Worm (Caenorhabditis elegans): Measurements from ENCODE around the gene clc-20.
A peak's percentile ranks its signal among the peaks of the same experiment; 100 is the strongest.

The clc-20 gene

DNA sequence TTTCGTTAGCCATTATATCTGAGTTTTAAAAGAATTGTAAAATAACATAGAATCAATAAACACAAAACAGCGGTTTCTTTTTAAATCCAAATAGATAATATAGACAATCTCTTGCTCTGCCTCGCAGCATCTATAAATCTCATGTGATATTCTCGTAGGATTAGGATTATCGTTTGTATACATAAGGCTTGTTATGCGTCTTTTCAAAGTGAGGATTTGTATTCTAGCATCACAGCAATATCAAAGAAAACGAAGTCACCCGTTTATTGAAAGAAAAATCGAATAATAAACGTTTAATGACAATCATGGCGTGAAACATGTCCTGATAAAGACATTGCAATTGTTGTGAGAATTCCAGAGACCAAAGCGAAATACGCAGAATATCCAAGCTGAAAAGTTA is at the start of gene clc-20, which contains the start of gene T24C4.3:
Gene clc-20, plus strand, starts transcription at position 211 of the 400 bp plus-strand sequence.
Gene T24C4.3, minus strand, starts transcription at position 101 of the 400 bp plus-strand sequence.
- TF ChIP-seq med-1 (GFP tag; optimal IDR thresholded peaks at IDR 0.05; ENCODE audit: insufficient read depth): no peak
- TF ChIP-seq tab-1 (GFP tag; IDR thresholded peaks at IDR 0.05): no peak
- no peak for TF ChIP-seq klf-2 (GFP tag; conservative IDR thresholded peaks at IDR 0.05)
- no peak for TF ChIP-seq ref-1 (GFP tag; conservative IDR thresholded peaks at IDR 0.05)
- no peak for TF ChIP-seq cog-1 (tag; optimal IDR thresholded peaks at IDR 0.05)
- no peak for TF ChIP-seq ztf-29 (GFP tag; IDR thresholded peaks at IDR 0.05)
- TF ChIP-seq ztf-23 (GFP tag; IDR thresholded peaks at IDR 0.05): no peak
- TF ChIP-seq flt-1 (GFP tag; IDR thresholded peaks at IDR 0.05): no peak
- TF ChIP-seq T22C8.4 (GFP tag; IDR thresholded peaks at IDR 0.05): no peak

DNA sequence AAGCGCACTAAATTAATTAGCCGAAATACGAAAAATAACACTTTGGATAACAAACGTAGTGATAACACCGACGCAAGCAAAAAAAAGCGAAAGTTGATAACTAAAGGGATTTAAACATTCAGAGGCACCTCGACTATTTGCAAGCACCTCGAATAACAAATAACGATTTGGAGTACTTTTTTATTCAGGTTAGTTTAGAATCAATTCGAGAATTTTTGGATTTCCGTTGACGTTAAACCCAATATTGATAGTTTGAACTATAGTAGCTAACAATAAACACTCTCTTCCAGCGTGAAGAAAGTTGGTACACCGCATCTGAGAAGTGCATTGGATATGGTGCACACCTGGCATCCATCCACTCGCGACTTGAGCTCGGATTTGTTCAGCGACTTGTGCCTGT is 47.1 kb upstream of the clc-20 start:
- TF ChIP-seq cog-1 (tag; optimal IDR thresholded peaks at IDR 0.05) (no peak), klf-2 (GFP tag; conservative IDR thresholded peaks at IDR 0.05) (no peak), tab-1 (GFP tag; IDR thresholded peaks at IDR 0.05) (no peak), ref-1 (GFP tag; conservative IDR thresholded peaks at IDR 0.05) (no peak), ztf-23 (GFP tag; IDR thresholded peaks at IDR 0.05) (no peak), T22C8.4 (GFP tag; IDR thresholded peaks at IDR 0.05) (no peak)

DNA sequence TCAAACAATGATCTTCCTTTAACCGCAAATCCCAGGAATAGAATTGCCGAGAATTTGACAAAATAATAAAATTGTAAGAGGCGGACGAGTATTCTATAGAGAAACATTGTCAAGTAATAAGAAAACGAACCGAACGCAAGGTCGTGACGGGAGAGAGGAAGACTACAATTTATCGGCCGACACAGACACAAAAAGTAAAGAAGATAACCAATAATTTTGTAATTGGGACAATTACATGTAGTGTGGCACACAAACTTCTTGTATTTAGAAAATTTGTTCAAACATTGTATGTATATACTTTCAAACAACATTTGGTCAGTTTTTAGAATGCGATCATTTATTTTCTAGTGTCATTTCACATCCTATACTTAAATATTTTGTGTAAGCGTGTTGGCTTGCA is 40.4 kb upstream of the clc-20 start, which contains the start of gene ceeh-1:
Gene ceeh-1, minus strand, starts transcription at position 317 of the 400 bp plus-strand sequence.
- TF ChIP-seq ztf-29 (GFP tag; IDR thresholded peaks at IDR 0.05) (no peak), T22C8.4 (GFP tag; IDR thresholded peaks at IDR 0.05) (no peak), ztf-23 (GFP tag; IDR thresholded peaks at IDR 0.05) (no peak), tab-1 (GFP tag; IDR thresholded peaks at IDR 0.05) (no peak), ref-1 (GFP tag; conservative IDR thresholded peaks at IDR 0.05) (no peak), med-1 (GFP tag; optimal IDR thresholded peaks at IDR 0.05; ENCODE audit: insufficient read depth) (no peak), cog-1 (tag; optimal IDR thresholded peaks at IDR 0.05) (no peak), flt-1 (GFP tag; IDR thresholded peaks at IDR 0.05) (no peak), klf-2 (GFP tag; conservative IDR thresholded peaks at IDR 0.05) (no peak)

DNA sequence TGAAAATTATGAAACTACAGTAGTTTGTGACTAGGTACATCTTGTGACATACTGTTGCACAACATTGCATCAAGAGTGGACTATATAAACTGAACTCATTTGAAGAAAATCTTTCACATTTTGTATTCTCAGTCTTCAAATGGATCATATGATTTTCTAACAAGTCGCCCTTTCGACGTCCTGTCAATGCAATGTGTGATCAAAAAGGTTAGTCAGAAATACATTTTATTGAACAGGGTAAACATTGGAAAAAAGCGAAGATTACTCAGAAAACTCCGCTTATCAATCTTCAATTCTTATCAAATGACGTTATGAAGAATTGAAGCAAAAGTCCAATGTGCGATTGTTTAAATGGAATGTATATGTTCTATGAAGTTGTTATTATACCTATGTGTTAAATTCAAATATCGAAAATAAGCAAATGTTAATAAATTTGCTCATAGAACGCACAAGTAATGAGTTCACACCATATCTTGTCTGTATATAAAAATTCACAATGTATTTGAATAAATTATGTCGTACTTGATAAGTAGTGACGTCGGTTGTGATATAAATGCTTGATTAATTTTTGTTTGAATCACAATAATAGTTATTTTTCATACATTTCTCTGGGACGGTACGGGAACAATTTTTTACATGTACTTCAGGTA is 39.4 kb upstream of the clc-20 start, which contains the start of gene zip-2:
Gene zip-2, plus strand, starts transcription at position 128 of the 650 bp plus-strand sequence.
- TF ChIP-seq tab-1 (GFP tag; IDR thresholded peaks at IDR 0.05) (no peak), T22C8.4 (GFP tag; IDR thresholded peaks at IDR 0.05) (no peak), cog-1 (tag; optimal IDR thresholded peaks at IDR 0.05) (no peak), med-1 (GFP tag; optimal IDR thresholded peaks at IDR 0.05; ENCODE audit: insufficient read depth) (no peak), flt-1 (GFP tag; IDR thresholded peaks at IDR 0.05) (no peak), ref-1 (GFP tag; conservative IDR thresholded peaks at IDR 0.05) (no peak), ztf-23 (GFP tag; IDR thresholded peaks at IDR 0.05) (no peak), klf-2 (GFP tag; conservative IDR thresholded peaks at IDR 0.05) (no peak), ztf-29 (GFP tag; IDR thresholded peaks at IDR 0.05) (no peak)

DNA sequence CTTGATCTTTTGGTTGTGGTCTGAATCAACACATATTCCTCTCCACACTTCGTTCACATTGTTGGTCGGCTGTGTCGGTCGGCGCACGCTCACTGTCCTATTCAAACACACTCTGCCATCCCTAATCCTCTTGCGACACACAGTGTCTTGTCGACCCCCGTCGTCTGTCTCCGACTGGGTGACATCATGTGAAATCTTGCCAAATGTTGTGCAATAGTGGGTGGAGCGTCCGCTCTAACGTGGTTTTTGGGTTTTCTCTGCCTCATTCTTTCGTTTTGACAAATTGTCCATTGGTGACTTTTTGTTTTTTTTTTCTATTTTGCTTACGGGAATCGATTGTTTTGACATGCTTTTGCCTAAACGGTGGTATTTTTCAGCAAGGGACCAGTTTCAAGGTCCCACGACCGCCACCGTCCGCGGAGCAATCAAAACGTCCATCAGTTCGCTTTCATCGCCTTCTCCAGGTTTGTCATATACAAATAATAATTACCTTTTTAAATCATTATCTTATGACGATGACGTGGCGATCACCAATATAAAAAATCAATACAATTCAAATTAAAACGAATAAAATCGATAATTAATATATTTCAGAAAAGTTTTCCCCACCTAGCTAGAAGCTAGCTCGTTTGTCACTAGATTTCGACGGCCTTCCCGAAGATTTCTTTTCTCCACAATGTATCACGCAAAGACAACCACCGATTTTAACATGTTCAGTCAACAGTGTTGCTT is 38.5 kb upstream of the clc-20 start:
- TF ChIP-seq T22C8.4 (GFP tag; IDR thresholded peaks at IDR 0.05): peak; percentile 57; the same call in 1 of the 2 replicates
- TF ChIP-seq flt-1 (GFP tag; IDR thresholded peaks at IDR 0.05): peak; percentile 78
- TF ChIP-seq ztf-23 (GFP tag; IDR thresholded peaks at IDR 0.05): no peak
- peak; percentile 85 for TF ChIP-seq cog-1 (tag; optimal IDR thresholded peaks at IDR 0.05)

DNA sequence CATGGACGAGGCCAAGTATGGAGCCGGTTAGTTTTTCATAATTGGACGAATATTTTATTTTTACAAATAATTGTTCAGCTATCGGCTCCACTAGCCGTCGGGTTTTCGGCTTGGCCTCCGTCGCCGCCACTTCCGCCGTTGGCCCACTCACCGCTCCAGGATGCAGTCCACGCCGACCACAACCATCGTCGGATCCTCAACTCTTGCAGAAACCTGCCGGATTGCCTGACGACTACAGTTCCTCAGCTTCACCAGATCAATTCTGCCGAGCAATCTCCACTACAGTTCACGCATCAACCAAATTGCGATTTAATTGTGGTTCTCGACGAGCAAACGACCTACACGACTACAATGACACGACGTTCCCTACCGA is 38.0 kb upstream of the clc-20 start:
- peak; percentile 66; the same call in 1 of the 2 replicates for TF ChIP-seq flt-1 (GFP tag; IDR thresholded peaks at IDR 0.05)
- TF ChIP-seq med-1 (GFP tag; optimal IDR thresholded peaks at IDR 0.05; ENCODE audit: insufficient read depth): no peak
- TF ChIP-seq cog-1 (tag; optimal IDR thresholded peaks at IDR 0.05): no peak
- TF ChIP-seq tab-1 (GFP tag; IDR thresholded peaks at IDR 0.05): no peak
- peak; percentile 30; the same call in 1 of the 2 replicates for TF ChIP-seq ztf-29 (GFP tag; IDR thresholded peaks at IDR 0.05)
- no peak for TF ChIP-seq ref-1 (GFP tag; conservative IDR thresholded peaks at IDR 0.05)
- no peak for TF ChIP-seq ztf-23 (GFP tag; IDR thresholded peaks at IDR 0.05)
- no peak for TF ChIP-seq klf-2 (GFP tag; conservative IDR thresholded peaks at IDR 0.05)
- no peak for TF ChIP-seq T22C8.4 (GFP tag; IDR thresholded peaks at IDR 0.05)

DNA sequence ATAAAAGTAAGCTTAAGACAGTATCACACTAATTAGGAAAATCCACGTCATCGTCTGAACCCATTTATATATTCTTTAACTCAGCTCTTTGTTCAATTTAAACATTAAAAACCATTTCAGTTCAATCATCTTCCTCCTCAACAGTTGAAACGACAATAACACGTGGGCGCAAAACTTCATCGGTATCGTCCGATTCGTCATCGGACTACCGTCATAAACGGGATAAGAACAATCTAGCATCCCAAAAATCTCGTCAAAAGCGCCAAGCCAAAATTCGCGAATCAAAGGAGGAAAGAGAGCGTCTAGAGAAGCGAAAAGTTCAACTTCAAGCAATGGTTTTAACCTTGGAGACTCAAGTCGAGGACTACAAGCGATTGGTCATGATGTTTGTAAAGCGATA is 37.2 kb upstream of the clc-20 start:
- TF ChIP-seq ref-1 (GFP tag; conservative IDR thresholded peaks at IDR 0.05) (no peak), ztf-23 (GFP tag; IDR thresholded peaks at IDR 0.05) (no peak), med-1 (GFP tag; optimal IDR thresholded peaks at IDR 0.05; ENCODE audit: insufficient read depth) (no peak), tab-1 (GFP tag; IDR thresholded peaks at IDR 0.05) (no peak), cog-1 (tag; optimal IDR thresholded peaks at IDR 0.05) (no peak), T22C8.4 (GFP tag; IDR thresholded peaks at IDR 0.05) (no peak), flt-1 (GFP tag; IDR thresholded peaks at IDR 0.05) (no peak)

DNA sequence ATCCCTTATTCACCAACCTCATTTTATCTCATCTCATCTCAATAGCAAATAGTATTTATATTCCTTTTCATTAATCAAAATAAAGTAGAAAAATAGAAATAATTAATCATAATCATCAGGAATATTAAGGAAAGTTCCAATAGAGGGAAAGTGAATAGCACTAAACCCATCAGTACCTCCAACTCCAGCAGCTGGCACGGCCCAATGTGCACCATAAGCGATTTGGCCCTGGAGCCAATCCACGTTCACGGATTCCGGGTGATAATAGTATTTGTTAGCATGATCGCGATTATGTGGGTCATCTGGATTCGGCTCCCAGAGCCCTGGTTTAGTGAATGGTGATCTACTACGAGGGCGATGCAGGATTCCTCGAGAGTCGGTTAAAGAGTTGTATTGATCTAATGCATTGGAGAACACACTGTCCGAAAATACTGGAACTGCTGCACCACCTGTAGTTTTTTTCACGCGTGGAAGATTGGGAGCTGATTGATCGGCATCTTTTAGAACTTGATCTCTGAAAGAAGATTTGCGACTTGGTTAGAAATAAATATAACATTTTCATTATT is 36.6 kb upstream of the clc-20 start:
- TF ChIP-seq ztf-23 (GFP tag; IDR thresholded peaks at IDR 0.05) (peak; percentile 78; the same call in 1 of the 2 replicates), flt-1 (GFP tag; IDR thresholded peaks at IDR 0.05) (peak; percentile 93), klf-2 (GFP tag; conservative IDR thresholded peaks at IDR 0.05) (0 out of 2 replicates have a peak, but pooled peaks have one; percentile 9), cog-1 (tag; optimal IDR thresholded peaks at IDR 0.05) (no peak), med-1 (GFP tag; optimal IDR thresholded peaks at IDR 0.05; ENCODE audit: insufficient read depth) (no peak), T22C8.4 (GFP tag; IDR thresholded peaks at IDR 0.05) (peak; percentile 49; the same call in 1 of the 2 replicates), ztf-29 (GFP tag; IDR thresholded peaks at IDR 0.05) (peak; percentile 38; the same call in 1 of the 2 replicates), ref-1 (GFP tag; conservative IDR thresholded peaks at IDR 0.05) (no peak; the same call in 1 of the 2 replicates), tab-1 (GFP tag; IDR thresholded peaks at IDR 0.05) (peak; percentile 72; the same call in 1 of the 2 replicates)

DNA sequence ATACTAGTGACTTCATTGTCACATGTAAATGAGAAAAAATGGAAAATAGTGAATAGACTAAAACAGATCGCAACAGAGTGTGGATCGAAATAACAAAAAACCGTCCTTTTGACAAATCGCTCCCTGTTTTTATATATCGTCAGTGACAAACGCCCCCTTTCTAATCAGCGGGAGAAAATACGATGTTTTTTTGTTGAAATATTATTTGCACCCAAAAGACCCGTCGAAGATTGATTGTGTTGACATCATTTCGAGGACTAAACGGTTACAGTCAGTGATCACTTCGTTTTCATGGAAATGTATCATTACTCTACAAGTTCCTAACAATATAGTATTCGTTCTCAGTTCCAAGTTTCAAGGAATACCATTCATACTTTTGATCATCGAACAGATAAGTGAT is 32.9 kb upstream of the clc-20 start, which contains the start of gene dos-3:
Gene dos-3, minus strand, starts transcription at position 101 of the 400 bp plus-strand sequence.
- no peak for TF ChIP-seq tab-1 (GFP tag; IDR thresholded peaks at IDR 0.05)
